Worm (Caenorhabditis elegans) whole organism, L1 larva: ENCODE data around the gene C35C5.8.

Source experiments
- C16A3.4 ChIP-seq: fragments of 150-350 bp; optimal IDR thresholded peaks from 2 replicates; lab custom pipeline; 2014; ENCODE audit warnings: missing biosample characterization, missing genetic modification characterization
- ceh-82 ChIP-seq, 3 experiments: fragments of 150-350 bp in 1 of 3; sonication (generic microtip) in 2 of 3; optimal IDR thresholded peaks; 2 replicates each; lab custom pipeline; 2014 to 2017; ENCODE audit warnings: missing biosample characterization in 3 of 3, missing genetic modification characterization in 3 of 3
- ceh-90 ChIP-seq: sonication (generic microtip); optimal IDR thresholded peaks from 2 replicates; lab custom pipeline; 2016; ENCODE audit warnings: missing genetic modification characterization, missing compliant biosample characterization
- dsc-1 ChIP-seq: sonication (generic microtip); optimal IDR thresholded peaks from 2 replicates; lab custom pipeline; 2016; ENCODE audit warnings: mild to moderate bottlenecking, missing genetic modification characterization, missing compliant biosample characterization
- efl-1 ChIP-seq, 4 experiments: fragments of 150-350 bp; optimal IDR thresholded peaks in 3 of 4; peaks in 1 of 4; 1 replicate in 1 of 4; 2 replicates in 3 of 4; lab custom pipeline; 2014; ENCODE audit warnings: missing biosample characterization in 2 of 4, missing genetic modification characterization in 2 of 4, missing genetic modification reagents in 2 of 4
- egl-13 ChIP-seq: sonication (generic microtip); optimal IDR thresholded peaks from 2 replicates; lab custom pipeline; 2016; ENCODE audit warnings: missing genotype, missing genetic modification reagents, missing genetic modification characterization, missing compliant biosample characterization
- egl-27 ChIP-seq, 2 experiments: fragments of 150-350 bp in 1 of 2; sonication (generic microtip); optimal IDR thresholded peaks; 3 replicates each; lab custom pipeline; 2017 to 2018; ENCODE audit warnings: missing biosample characterization in 2 of 2, missing genetic modification characterization in 2 of 2, missing genetic modification reagents in 2 of 2
- isw-1 ChIP-seq: fragments of 200-800 bp; sonication (Bioruptor generic); IDR thresholded peaks from 2 replicates; pipeline ENCODE4 v1.3.6; 2022; ENCODE audit warnings: missing genetic modification characterization, missing compliant biosample characterization
- lin-13 ChIP-seq: fragments of 150-350 bp; optimal IDR thresholded peaks from 2 replicates; lab custom pipeline; 2014; ENCODE audit warnings: missing biosample characterization, missing genetic modification reagents, missing genetic modification characterization
- lin-14 ChIP-seq: fragments of 200-800 bp; sonication (Bioruptor generic); optimal IDR thresholded peaks from 2 replicates; lab custom pipeline; 2018; ENCODE audit warnings: mild to moderate bottlenecking, missing genetic modification characterization, moderate library complexity, missing compliant biosample characterization
- lin-35 ChIP-seq, 2 experiments: fragments of 150-350 bp; optimal IDR thresholded peaks; 2 replicates each; lab custom pipeline; 2014; ENCODE audit warnings: missing biosample characterization in 2 of 2, missing genetic modification characterization in 2 of 2, missing genetic modification reagents in 2 of 2
- mab-9 ChIP-seq: fragments of 200-800 bp; sonication (Bioruptor generic); IDR thresholded peaks from 2 replicates; pipeline ENCODE4 v1.3.6; 2022; ENCODE audit warnings: missing genetic modification reagents, missing genetic modification characterization, missing compliant biosample characterization
- mdl-1 ChIP-seq, 2 experiments: fragments of 150-350 bp; optimal IDR thresholded peaks; 2 replicates each; lab custom pipeline; 2014 to 2017; ENCODE audit warnings: missing biosample characterization in 2 of 2, missing genetic modification characterization in 2 of 2, inconsistent platforms in 1 of 2
- nhr-11 ChIP-seq: fragments of 150-350 bp; optimal IDR thresholded peaks from 2 replicates; lab custom pipeline; 2014; ENCODE audit warnings: missing biosample characterization, missing genetic modification characterization
- nhr-71 ChIP-seq: sonication (generic microtip); optimal IDR thresholded peaks from 2 replicates; lab custom pipeline; 2016; ENCODE audit warnings: mild to moderate bottlenecking, missing genetic modification characterization, moderate library complexity, missing compliant biosample characterization
- nhr-77 ChIP-seq: fragments of 150-350 bp; optimal IDR thresholded peaks from 2 replicates; lab custom pipeline; 2014; ENCODE audit warnings: missing biosample characterization, missing genetic modification characterization
- nhr-90 ChIP-seq: sonication (generic microtip); optimal IDR thresholded peaks from 2 replicates; lab custom pipeline; 2016; ENCODE audit warnings: mild to moderate bottlenecking, missing genetic modification characterization, missing compliant biosample characterization; ENCODE audit not compliant: poor library complexity
- pag-3 ChIP-seq: sonication (generic microtip); optimal IDR thresholded peaks from 2 replicates; lab custom pipeline; 2017; ENCODE audit warnings: missing genetic modification characterization, mild to moderate bottlenecking, missing compliant biosample characterization, antibody characterized with exemption, borderline replicate concordance; ENCODE audit not compliant: insufficient read depth
- rnt-1 ChIP-seq: sonication (generic microtip); optimal IDR thresholded peaks from 2 replicates; lab custom pipeline; 2016; ENCODE audit warnings: mild to moderate bottlenecking, missing genetic modification characterization, moderate library complexity, missing compliant biosample characterization
- swsn-7 ChIP-seq: sonication (generic microtip); optimal IDR thresholded peaks from 2 replicates; lab custom pipeline; 2016; ENCODE audit warnings: missing genetic modification characterization, missing compliant biosample characterization

C35C5.8 gene

DNA sequence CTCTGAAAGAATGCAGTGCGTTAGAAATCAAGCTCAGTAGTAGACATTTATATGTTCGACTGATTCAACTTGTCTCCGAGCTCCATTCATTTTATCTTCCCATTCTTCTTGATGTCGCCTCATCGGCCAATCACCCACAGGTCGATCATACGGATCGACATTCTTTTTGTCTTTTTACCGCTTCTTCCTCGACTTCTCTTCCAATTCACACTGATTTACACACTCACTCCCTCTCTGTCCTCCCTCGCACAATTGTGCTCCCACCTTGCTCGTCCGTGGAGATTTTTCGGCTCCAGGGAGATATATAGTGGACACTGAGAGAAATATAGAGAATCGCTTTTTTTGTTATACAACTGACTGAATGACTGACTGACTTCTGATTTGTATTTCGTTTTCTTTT, 40.8 kb downstream of the C35C5.8 start:
- TF ChIP-seq lin-14 (GFP tag; lab: Kevin White, UChicago) (peak; percentile 67), isw-1 (GFP tag; lab: Robert Waterston, UW) (no peak), rnt-1 (tag; lab: Kevin White, UChicago) (peak; percentile 44)

- 0 out of 2 replicates have a peak, but pooled peaks have one; percentile 19 for TF ChIP-seq mab-9 (GFP tag; lab: Robert Waterston, UW)
- no peak for TF ChIP-seq efl-1 (optimal IDR thresholded peaks at IDR 0.05; lab: Kevin White, UChicago)
- peak in 1 of 2 experiments; percentile 49 for TF ChIP-seq efl-1 (GFP tag; optimal IDR thresholded peaks at IDR 0.05 in 1 of 2; lab: Kevin White, UChicago)
- TF ChIP-seq lin-14 (GFP tag; lab: Kevin White, UChicago): peak; percentile 78
- TF ChIP-seq ceh-82 (tag; optimal IDR thresholded peaks at IDR 0.05; lab: Kevin White, UChicago): peak in 1 of 3 experiments; percentile 17
- TF ChIP-seq nhr-77 (tag; lab: Kevin White, UChicago): no peak
- no peak for TF ChIP-seq nhr-90 (tag; lab: Kevin White, UChicago)
These were observed 43.2 kb downstream of the C35C5.8 start for ce11 chrX:11576429-11577088.

ce11 chrX:11585375-11585774, 52.0 kb downstream of the C35C5.8 start, which contains the start of gene abts-2:
abts-2 (plus strand) TSS chrX:11585675.
- TF ChIP-seq egl-13 (tag; lab: Kevin White, UChicago) (no peak), nhr-11 (tag; lab: Kevin White, UChicago) (no peak), dsc-1 (tag; lab: Kevin White, UChicago) (no peak), nhr-77 (tag; lab: Kevin White, UChicago) (no peak), ceh-82 (tag; optimal IDR thresholded peaks at IDR 0.05; lab: Kevin White, UChicago) (no peak), lin-35 (GFP tag; optimal IDR thresholded peaks at IDR 0.05; lab: Kevin White, UChicago) (no peak), swsn-7 (tag; lab: Kevin White, UChicago) (no peak), lin-13 (GFP tag; lab: Kevin White, UChicago) (no peak), egl-27 (tag; optimal IDR thresholded peaks at IDR 0.05; lab: Kevin White, UChicago) (no peak), C16A3.4 (tag; lab: Kevin White, UChicago) (no peak), ceh-90 (tag; lab: Kevin White, UChicago) (no peak), nhr-71 (tag; lab: Kevin White, UChicago) (no peak), mdl-1 (tag; optimal IDR thresholded peaks at IDR 0.05; lab: Kevin White, UChicago) (no peak)

ce11 chrX:11585894-11586293, 52.5 kb downstream of the C35C5.8 start:
- TF ChIP-seq dsc-1 (tag; lab: Kevin White, UChicago) (peak; percentile 69), pag-3 (no peak)
